Fruit fly (Drosophila melanogaster) whole organism, prepupa: ENCODE data around the gene LManIV.

Experiments
- CG10669 ChIP-seq: fragments of 200-800 bp; sonication (Bioruptor generic); optimal IDR thresholded peaks from 3 replicates; lab custom pipeline; 2018; ENCODE audit warnings: missing biosample characterization, mild to moderate bottlenecking, missing genetic modification characterization, moderate library complexity
- CG1621 ChIP-seq: fragments of 200-800 bp; sonication (Bioruptor generic); optimal IDR thresholded peaks from 3 replicates; lab custom pipeline; 2018; ENCODE audit warnings: missing biosample characterization, mild to moderate bottlenecking, missing genetic modification characterization
- CG16779 ChIP-seq: fragments of 200-800 bp; sonication (Bioruptor generic); optimal IDR thresholded peaks from 3 replicates; lab custom pipeline; 2017; ENCODE audit warnings: missing biosample characterization, mild to moderate bottlenecking, missing genetic modification characterization
- CG31627 ChIP-seq: fragments of 200-800 bp; sonication (Bioruptor generic); optimal IDR thresholded peaks from 3 replicates; lab custom pipeline; 2016; ENCODE audit warnings: missing biosample characterization, missing genetic modification characterization
- CG32006 ChIP-seq: fragments of 200-800 bp; sonication (Bioruptor generic); optimal IDR thresholded peaks from 3 replicates; lab custom pipeline; 2017; ENCODE audit warnings: missing biosample characterization, mild to moderate bottlenecking, missing genetic modification characterization
- CG34406 ChIP-seq: fragments of 200-800 bp; sonication (Bioruptor generic); optimal IDR thresholded peaks from 3 replicates; lab custom pipeline; 2016; ENCODE audit warnings: missing biosample characterization, missing genetic modification characterization
- CG3919 ChIP-seq: fragments of 200-800 bp; sonication (Bioruptor generic); optimal IDR thresholded peaks from 3 replicates; lab custom pipeline; 2016; ENCODE audit warnings: missing biosample characterization, missing genetic modification characterization
- CG4318 ChIP-seq: fragments of 200-800 bp; sonication (Bioruptor generic); optimal IDR thresholded peaks from 3 replicates; lab custom pipeline; 2017; ENCODE audit warnings: missing biosample characterization, mild to moderate bottlenecking, missing genetic modification characterization
- CG6163 ChIP-seq: fragments of 200-800 bp; sonication (Bioruptor generic); IDR thresholded peaks from 3 replicates; pipeline ENCODE4 v1.3.6; 2022; ENCODE audit warnings: missing biosample characterization, missing genetic modification characterization
- CG6276 ChIP-seq: fragments of 200-800 bp; sonication (Bioruptor generic); optimal IDR thresholded peaks from 2 replicates; lab custom pipeline; 2017; ENCODE audit warnings: missing biosample characterization, mild to moderate bottlenecking, missing genetic modification characterization
- CG6792 ChIP-seq: fragments of 200-800 bp; sonication (Bioruptor generic); optimal IDR thresholded peaks from 3 replicates; lab custom pipeline; 2016; ENCODE audit warnings: missing biosample characterization, missing genetic modification characterization
- CG6808 ChIP-seq: fragments of 200-800 bp; sonication (Bioruptor generic); optimal IDR thresholded peaks from 3 replicates; lab custom pipeline; 2017; ENCODE audit warnings: missing biosample characterization, missing genetic modification characterization, mild to moderate bottlenecking, moderate library complexity, missing genetic modification reagents
- CG6854 ChIP-seq: fragments of 200-800 bp; sonication (Bioruptor generic); optimal IDR thresholded peaks from 2 replicates; lab custom pipeline; 2017; ENCODE audit warnings: missing biosample characterization, mild to moderate bottlenecking, missing genetic modification characterization
- CG7368 ChIP-seq: fragments of 200-800 bp; sonication (Bioruptor generic); optimal IDR thresholded peaks from 3 replicates; lab custom pipeline; 2016; ENCODE audit warnings: missing biosample characterization, missing genetic modification characterization
- CG8119 ChIP-seq: fragments of 200-800 bp; sonication (Bioruptor generic); IDR thresholded peaks from 3 replicates; pipeline ENCODE4 v1.3.6; 2022; ENCODE audit warnings: missing biosample characterization, missing genetic modification characterization
- CG8632 ChIP-seq: fragments of 200-800 bp; sonication (Bioruptor generic); optimal IDR thresholded peaks from 3 replicates; lab custom pipeline; 2016; ENCODE audit warnings: missing biosample characterization, missing genetic modification characterization
- CG9139 ChIP-seq: fragments of 200-800 bp; sonication (Bioruptor generic); optimal IDR thresholded peaks from 3 replicates; lab custom pipeline; 2017; ENCODE audit warnings: missing biosample characterization, mild to moderate bottlenecking, missing genetic modification characterization
- Eip78C ChIP-seq: fragments of 200-800 bp; sonication (Bioruptor generic); peaks from one replicate; lab custom pipeline; 2016; ENCODE audit warnings: missing biosample characterization, missing genetic modification characterization
- Eip93F ChIP-seq: fragments of 200-800 bp; sonication (Bioruptor generic); optimal IDR thresholded peaks from 2 replicates; lab custom pipeline; 2016; ENCODE audit warnings: missing biosample characterization, mild to moderate bottlenecking, missing genetic modification characterization
- Ets21C ChIP-seq: fragments of 200-800 bp; sonication (Bioruptor generic); optimal IDR thresholded peaks from 3 replicates; lab custom pipeline; 2016; ENCODE audit warnings: missing biosample characterization, missing genetic modification characterization
- Ets96B ChIP-seq: fragments of 200-800 bp; optimal IDR thresholded peaks from 2 replicates; lab custom pipeline; 2019; ENCODE audit warnings: missing biosample characterization, mild to moderate bottlenecking, missing genetic modification characterization, moderate library complexity
- Hr39 ChIP-seq: fragments of 200-800 bp; sonication (Bioruptor generic); optimal IDR thresholded peaks from 2 replicates; lab custom pipeline; 2016; ENCODE audit warnings: missing biosample characterization, missing genetic modification characterization
- Lpt ChIP-seq: fragments of 200-800 bp; sonication (Bioruptor generic); optimal IDR thresholded peaks from 3 replicates; lab custom pipeline; 2016; ENCODE audit warnings: missing biosample characterization, missing genetic modification characterization
- OdsH ChIP-seq: fragments of 200-800 bp; sonication (Bioruptor generic); optimal IDR thresholded peaks from 3 replicates; lab custom pipeline; 2016; ENCODE audit warnings: missing biosample characterization, missing genetic modification characterization
- Sox102F ChIP-seq: fragments of 200-800 bp; sonication (Bioruptor generic); optimal IDR thresholded peaks from 2 replicates; lab custom pipeline; 2016; ENCODE audit warnings: missing biosample characterization, mild to moderate bottlenecking, missing genetic modification characterization
- Sox15 ChIP-seq: fragments of 200-800 bp; sonication (Bioruptor generic); optimal IDR thresholded peaks from 3 replicates; lab custom pipeline; 2016; ENCODE audit warnings: missing biosample characterization, missing genetic modification characterization
- dsx ChIP-seq: fragments of 200-800 bp; optimal IDR thresholded peaks from 3 replicates; lab custom pipeline; 2019; ENCODE audit warnings: missing biosample characterization, mild to moderate bottlenecking, missing genetic modification characterization, moderate library complexity; ENCODE audit not compliant: poor library complexity, severe bottlenecking
- esn ChIP-seq: fragments of 200-800 bp; sonication (Bioruptor generic); optimal IDR thresholded peaks from 2 replicates; lab custom pipeline; 2016; ENCODE audit warnings: missing biosample characterization, mild to moderate bottlenecking, missing genetic modification characterization, moderate library complexity
- fd85E ChIP-seq: fragments of 200-800 bp; sonication (Bioruptor generic); optimal IDR thresholded peaks from 3 replicates; lab custom pipeline; 2016; ENCODE audit warnings: missing biosample characterization, missing genetic modification characterization
- fkh ChIP-seq: fragments of 200-800 bp; sonication (Bioruptor generic); optimal IDR thresholded peaks from 3 replicates; lab custom pipeline; 2017; ENCODE audit warnings: missing biosample characterization, mild to moderate bottlenecking, missing genetic modification characterization, moderate library complexity
- lz ChIP-seq: fragments of 200-800 bp; sonication (Bioruptor generic); optimal IDR thresholded peaks from 3 replicates; lab custom pipeline; 2016; ENCODE audit warnings: missing biosample characterization, missing genetic modification characterization
- net ChIP-seq: fragments of 200-800 bp; sonication (Bioruptor generic); optimal IDR thresholded peaks from 3 replicates; lab custom pipeline; 2016; ENCODE audit warnings: missing biosample characterization, missing genetic modification characterization
- pdm3 ChIP-seq: fragments of 200-800 bp; sonication (Bioruptor generic); optimal IDR thresholded peaks from 3 replicates; lab custom pipeline; 2016; ENCODE audit warnings: missing biosample characterization, missing genetic modification characterization
- salr ChIP-seq, 2 experiments: fragments of 200-800 bp; sonication (Bioruptor generic); optimal IDR thresholded peaks; 3 replicates each; lab custom pipeline; 2016 to 2018; ENCODE audit warnings: missing biosample characterization in 2 of 2, missing genetic modification characterization in 2 of 2, mild to moderate bottlenecking in 1 of 2
- spab ChIP-seq: fragments of 200-800 bp; sonication (Bioruptor generic); optimal IDR thresholded peaks from 2 replicates; lab custom pipeline; 2017; ENCODE audit warnings: missing biosample characterization, mild to moderate bottlenecking, missing genetic modification characterization, missing genetic modification reagents
- svp ChIP-seq: fragments of 200-800 bp; sonication (Bioruptor generic); peaks from one replicate; lab custom pipeline; 2016; ENCODE audit warnings: missing biosample characterization, missing genetic modification characterization
- vri ChIP-seq: fragments of 200-800 bp; sonication (Bioruptor generic); optimal IDR thresholded peaks from 3 replicates; lab custom pipeline; 2016; ENCODE audit warnings: missing biosample characterization, mild to moderate bottlenecking, missing genetic modification characterization

LManIV gene

DNA sequence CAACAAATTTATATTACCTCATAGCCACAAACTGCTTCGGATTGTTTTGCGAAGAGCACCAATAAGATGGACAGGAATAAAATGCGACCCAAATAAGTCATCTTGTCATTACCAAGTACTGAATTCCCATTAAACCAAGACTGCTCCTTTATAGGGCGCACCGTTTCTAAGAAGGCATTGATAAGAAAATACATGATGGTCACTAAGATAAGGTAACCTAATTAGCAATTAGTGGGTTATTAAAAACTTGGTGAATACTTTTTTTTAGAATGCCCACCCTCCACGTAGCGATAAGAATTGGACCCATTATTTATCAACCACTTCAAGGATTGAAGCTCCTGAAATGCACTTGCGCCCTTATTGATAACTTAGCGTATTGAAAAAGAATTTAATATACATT lies at the start of gene LManIV:
Gene LManIV (minus strand): TSS at position 101 of the 400 bp plus-strand sequence.
- no peak for TF ChIP-seq Lpt (GFP tag; lab: Kevin White, UChicago)
- TF ChIP-seq CG16779 (tag; lab: Kevin White, UChicago): no peak
- TF ChIP-seq Hr39 (GFP tag; lab: Kevin White, UChicago): no peak
- no peak for TF ChIP-seq dsx (GFP tag; lab: Kevin White, UChicago)
- TF ChIP-seq CG6276 (GFP tag; lab: Kevin White, UChicago): no peak
- TF ChIP-seq CG3919 (GFP tag; lab: Kevin White, UChicago): no peak
- TF ChIP-seq CG10669: no peak
- no peak for TF ChIP-seq Ets96B (tag; lab: Kevin White, UChicago)
- TF ChIP-seq vri (GFP tag; lab: Kevin White, UChicago): no peak
- no peak for TF ChIP-seq CG6163 (GFP tag; lab: Robert Waterston, UW)
- no peak for TF ChIP-seq CG4318 (GFP tag; lab: Kevin White, UChicago)
- no peak for TF ChIP-seq spab (GFP tag; lab: Kevin White, UChicago)
- TF ChIP-seq CG6792: no peak
- no peak for TF ChIP-seq CG8632
- no peak for TF ChIP-seq Eip78C (GFP tag; lab: Kevin White, UChicago)
- no peak for TF ChIP-seq CG7368 (GFP tag; lab: Kevin White, UChicago)
- TF ChIP-seq, all 60 proteins: peak for 0

DNA sequence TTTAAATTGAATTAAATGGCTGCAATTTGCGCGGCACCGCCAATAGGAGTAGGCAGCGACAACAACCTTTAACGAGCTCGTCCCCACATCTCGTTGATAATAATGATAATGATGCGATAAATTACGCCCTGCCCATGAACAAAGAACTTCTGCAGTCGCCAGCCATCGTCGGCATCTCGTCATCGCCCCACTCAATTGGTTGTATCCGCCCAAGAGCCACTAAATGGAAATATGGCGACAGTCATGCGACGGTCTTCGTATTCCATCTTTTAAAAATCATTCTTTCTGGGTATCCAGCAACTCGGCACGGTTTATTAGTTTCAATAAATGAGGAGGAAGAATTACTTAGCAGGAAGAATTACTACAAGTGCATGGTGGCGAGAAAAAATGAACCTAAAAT lies 48.4 kb upstream of the LManIV start:
- no peak for TF ChIP-seq CG1621 (tag; lab: Kevin White, UChicago)
- no peak for TF ChIP-seq dsx (GFP tag; lab: Kevin White, UChicago)
- TF ChIP-seq CG16779 (tag; lab: Kevin White, UChicago): no peak
- TF ChIP-seq OdsH (GFP tag; lab: Kevin White, UChicago): no peak
- TF ChIP-seq CG31627 (GFP tag; lab: Kevin White, UChicago): no peak
- TF ChIP-seq Eip93F (GFP tag; lab: Kevin White, UChicago): no peak
- TF ChIP-seq esn (GFP tag; lab: Kevin White, UChicago): no peak
- TF ChIP-seq lz (GFP tag; lab: Kevin White, UChicago): no peak
- no peak for TF ChIP-seq CG32006 (GFP tag; lab: Kevin White, UChicago)
- TF ChIP-seq CG8119 (GFP tag; lab: Robert Waterston, UW): no peak
- no peak for TF ChIP-seq pdm3 (GFP tag; lab: Kevin White, UChicago)
- no peak for TF ChIP-seq salr (GFP tag; optimal IDR thresholded peaks at IDR 0.05; lab: Kevin White, UChicago)
- TF ChIP-seq CG6854 (GFP tag; lab: Kevin White, UChicago): no peak
- no peak for TF ChIP-seq fkh (GFP tag; lab: Kevin White, UChicago)
- no peak for TF ChIP-seq svp
- TF ChIP-seq net: no peak
- no peak for TF ChIP-seq CG10669
- TF ChIP-seq, all 60 proteins: peak for 0

DNA sequence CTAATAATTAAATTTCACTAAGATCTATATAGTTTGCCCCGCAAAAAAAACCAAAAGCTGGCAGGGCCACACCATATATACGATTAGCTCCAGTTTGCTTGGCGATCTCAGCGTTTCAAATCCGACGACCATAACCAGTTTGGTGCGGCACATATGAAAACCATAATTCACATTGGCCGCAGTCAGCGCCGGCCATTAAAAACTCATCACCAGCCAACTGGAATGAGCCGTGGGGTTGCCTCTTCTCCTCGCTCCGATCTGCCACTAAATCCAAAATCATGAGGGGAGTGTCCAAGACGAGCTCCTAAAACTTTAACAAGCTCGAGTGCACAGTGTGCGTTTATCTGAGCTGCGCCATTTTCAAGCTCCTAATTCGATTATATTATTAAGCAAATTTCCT lies 45.2 kb upstream of the LManIV start:
- no peak for TF ChIP-seq CG16779 (tag; lab: Kevin White, UChicago)
- TF ChIP-seq dsx (GFP tag; lab: Kevin White, UChicago): no peak
- no peak for TF ChIP-seq OdsH (GFP tag; lab: Kevin White, UChicago)

dm6 chr2L:8809812-8810211 lies 37.7 kb upstream of the LManIV start:
- no peak for TF ChIP-seq Ets21C
- TF ChIP-seq CG6792: no peak
- no peak for TF ChIP-seq CG6276 (GFP tag; lab: Kevin White, UChicago)
- no peak for TF ChIP-seq CG6808 (GFP tag; lab: Kevin White, UChicago)
- TF ChIP-seq CG6854 (GFP tag; lab: Kevin White, UChicago): no peak
- TF ChIP-seq Lpt (GFP tag; lab: Kevin White, UChicago): no peak
- no peak for TF ChIP-seq fd85E (GFP tag; lab: Kevin White, UChicago)
- no peak for TF ChIP-seq Sox102F (GFP tag; lab: Kevin White, UChicago)
- TF ChIP-seq Sox15 (GFP tag; lab: Kevin White, UChicago): no peak
- no peak for TF ChIP-seq dsx (GFP tag; lab: Kevin White, UChicago)
- no peak for TF ChIP-seq CG4318 (GFP tag; lab: Kevin White, UChicago)
- no peak for TF ChIP-seq CG34406 (GFP tag; lab: Kevin White, UChicago)
- no peak for TF ChIP-seq CG9139 (GFP tag; lab: Kevin White, UChicago)
- no peak for TF ChIP-seq CG7368 (GFP tag; lab: Kevin White, UChicago)
- TF ChIP-seq CG3919 (GFP tag; lab: Kevin White, UChicago): no peak
- TF ChIP-seq svp: no peak
- no peak for TF ChIP-seq esn (GFP tag; lab: Kevin White, UChicago)
- TF ChIP-seq CG1621 (tag; lab: Kevin White, UChicago): no peak
